Worm (Caenorhabditis elegans) whole organism, L3 larva: ENCODE results near the gene ttr-18.

Source experiments
- egl-27 ChIP-seq: sonication (generic microtip); optimal IDR thresholded peaks from 4 replicates; lab custom pipeline; 2017; ENCODE audit warnings: missing biosample characterization, missing genetic modification reagents, missing genetic modification characterization
- lin-39 ChIP-seq: fragments of 150-350 bp; optimal IDR thresholded peaks from 2 replicates; lab custom pipeline; 2018; ENCODE audit warnings: missing biosample characterization, missing genetic modification reagents, missing genetic modification characterization
- nhr-12 ChIP-seq: fragments of 150-350 bp; optimal IDR thresholded peaks from 2 replicates; lab custom pipeline; 2014; ENCODE audit warnings: missing biosample characterization, missing genetic modification characterization
- nhr-25 ChIP-seq: sonication (generic microtip); optimal IDR thresholded peaks from 2 replicates; lab custom pipeline; 2017; ENCODE audit warnings: missing biosample characterization, missing genetic modification characterization
- sea-2 ChIP-seq: fragments of 150-350 bp; sonication (generic microtip); optimal IDR thresholded peaks from 4 replicates; lab custom pipeline; 2014; ENCODE audit warnings: missing biosample characterization, missing genetic modification reagents, missing genetic modification characterization
- unc-39 ChIP-seq: sonication (generic microtip); optimal IDR thresholded peaks from 4 replicates; lab custom pipeline; 2017; ENCODE audit warnings: missing biosample characterization, missing genetic modification characterization
- ztf-11 ChIP-seq: fragments of 150-350 bp; optimal IDR thresholded peaks from 2 replicates; lab custom pipeline; 2014; ENCODE audit warnings: missing biosample characterization, missing genetic modification characterization
- ztf-4 ChIP-seq: fragments of 150-350 bp; optimal IDR thresholded peaks from 2 replicates; lab custom pipeline; 2014; ENCODE audit warnings: missing biosample characterization, missing genetic modification characterization

ce11 chrII:11518184-11518583, 31.6 kb upstream of the ttr-18 start, which contains the start of gene B0334.10:
- TF ChIP-seq nhr-12 (tag; lab: Kevin White, UChicago) = no peak
- no peak for TF ChIP-seq nhr-25 (tag; lab: Kevin White, UChicago)
- TF ChIP-seq egl-27 (tag; lab: Kevin White, UChicago) = no peak
- TF ChIP-seq unc-39 (tag; lab: Kevin White, UChicago) = no peak
- no peak for TF ChIP-seq lin-39 (tag; lab: Kevin White, UChicago)
- TF ChIP-seq ztf-11 (tag; lab: Kevin White, UChicago) = no peak
- TF ChIP-seq sea-2 (GFP tag; lab: Kevin White, UChicago) = no peak
- TF ChIP-seq ztf-4 (tag; lab: Kevin White, UChicago) = no peak
